Worm (Caenorhabditis elegans) whole organism, L1 larva: Measurements from ENCODE around the gene egas-3.

ENCODE experiments used
- C04F5.9 ChIP-seq: sonication (generic microtip); optimal IDR thresholded peaks from 2 replicates; lab custom pipeline; 2016; ENCODE audit warnings: missing genetic modification characterization, missing compliant biosample characterization
- C16A3.4 ChIP-seq: fragments of 150-350 bp; optimal IDR thresholded peaks from 2 replicates; lab custom pipeline; 2014; ENCODE audit warnings: missing biosample characterization, missing genetic modification characterization
- C34B4.2 ChIP-seq: sonication (generic microtip); optimal IDR thresholded peaks from 2 replicates; lab custom pipeline; 2017; ENCODE audit warnings: mild to moderate bottlenecking, missing genetic modification characterization, missing compliant biosample characterization
- Y116A8C.19 ChIP-seq: sonication (generic microtip); optimal IDR thresholded peaks from 2 replicates; lab custom pipeline; 2016; ENCODE audit warnings: missing compliant biosample characterization, missing genetic modification characterization, borderline replicate concordance
- aha-1 ChIP-seq: fragments of 150-350 bp; optimal IDR thresholded peaks from 2 replicates; lab custom pipeline; 2014; ENCODE audit warnings: missing biosample characterization, missing genetic modification characterization
- aly-2 ChIP-seq: fragments of 150-350 bp; optimal IDR thresholded peaks from 2 replicates; lab custom pipeline; 2014; ENCODE audit warnings: missing biosample characterization, missing genetic modification characterization
- ceh-63 ChIP-seq: fragments of 200-800 bp; sonication (Bioruptor generic); optimal IDR thresholded peaks from 2 replicates; lab custom pipeline; 2018; ENCODE audit warnings: mild to moderate bottlenecking, missing genetic modification characterization, missing compliant biosample characterization
- ceh-8 ChIP-seq: fragments of 200-800 bp; sonication (Bioruptor generic); optimal IDR thresholded peaks from 2 replicates; lab custom pipeline; 2018; ENCODE audit warnings: mild to moderate bottlenecking, missing genetic modification characterization, moderate library complexity, missing compliant biosample characterization
- ces-1 ChIP-seq: fragments of 150-350 bp; optimal IDR thresholded peaks from 2 replicates; lab custom pipeline; 2014; ENCODE audit warnings: missing biosample characterization, missing genetic modification reagents, missing genetic modification characterization
- dsc-1 ChIP-seq: sonication (generic microtip); optimal IDR thresholded peaks from 2 replicates; lab custom pipeline; 2016; ENCODE audit warnings: mild to moderate bottlenecking, missing genetic modification characterization, missing compliant biosample characterization
- efl-3 ChIP-seq: fragments of 200-800 bp; sonication (Bioruptor generic); optimal IDR thresholded peaks from 2 replicates; lab custom pipeline; 2018; ENCODE audit warnings: mild to moderate bottlenecking, missing genetic modification characterization, missing compliant biosample characterization
- egl-13 ChIP-seq: sonication (generic microtip); optimal IDR thresholded peaks from 2 replicates; lab custom pipeline; 2016; ENCODE audit warnings: missing genotype, missing genetic modification reagents, missing genetic modification characterization, missing compliant biosample characterization
- egl-27 ChIP-seq, 2 experiments: fragments of 150-350 bp in 1 of 2; sonication (generic microtip); optimal IDR thresholded peaks; 3 replicates each; lab custom pipeline; 2017 to 2018; ENCODE audit warnings: missing biosample characterization in 2 of 2, missing genetic modification characterization in 2 of 2, missing genetic modification reagents in 2 of 2
- fkh-8 ChIP-seq: sonication (generic microtip); optimal IDR thresholded peaks from 2 replicates; lab custom pipeline; 2016; ENCODE audit warnings: mild to moderate bottlenecking, missing genetic modification characterization, missing compliant biosample characterization
- hlh-17 ChIP-seq: fragments of 200-800 bp; sonication (Bioruptor generic); optimal IDR thresholded peaks from 2 replicates; lab custom pipeline; 2018; ENCODE audit warnings: missing genetic modification characterization, mild to moderate bottlenecking, missing compliant biosample characterization, moderate library complexity, borderline replicate concordance
- hlh-4 ChIP-seq: sonication (generic microtip); optimal IDR thresholded peaks from 2 replicates; lab custom pipeline; 2016; ENCODE audit warnings: mild to moderate bottlenecking, missing genetic modification characterization, missing compliant biosample characterization
- isw-1 ChIP-seq: fragments of 200-800 bp; sonication (Bioruptor generic); IDR thresholded peaks from 2 replicates; pipeline ENCODE4 v1.3.6; 2022; ENCODE audit warnings: missing genetic modification characterization, missing compliant biosample characterization
- lin-14 ChIP-seq: fragments of 200-800 bp; sonication (Bioruptor generic); optimal IDR thresholded peaks from 2 replicates; lab custom pipeline; 2018; ENCODE audit warnings: mild to moderate bottlenecking, missing genetic modification characterization, moderate library complexity, missing compliant biosample characterization
- lin-15B ChIP-seq: fragments of 150-350 bp; sonication (generic microtip); optimal IDR thresholded peaks from 3 replicates; lab custom pipeline; 2014; ENCODE audit warnings: missing biosample characterization, missing genetic modification characterization
- lin-35 ChIP-seq, 2 experiments: fragments of 150-350 bp; optimal IDR thresholded peaks; 2 replicates each; lab custom pipeline; 2014; ENCODE audit warnings: missing biosample characterization in 2 of 2, missing genetic modification characterization in 2 of 2, missing genetic modification reagents in 2 of 2
- lin-39 ChIP-seq: fragments of 150-350 bp; optimal IDR thresholded peaks from 2 replicates; lab custom pipeline; 2014; ENCODE audit warnings: missing biosample characterization, missing genetic modification reagents, missing genetic modification characterization
- mab-9 ChIP-seq: fragments of 200-800 bp; sonication (Bioruptor generic); IDR thresholded peaks from 2 replicates; pipeline ENCODE4 v1.3.6; 2022; ENCODE audit warnings: missing genetic modification reagents, missing genetic modification characterization, missing compliant biosample characterization
- mef-2 ChIP-seq: fragments of 150-350 bp; optimal IDR thresholded peaks from 2 replicates; lab custom pipeline; 2014; ENCODE audit warnings: missing biosample characterization, missing genetic modification characterization
- mep-1 ChIP-seq: fragments of 150-350 bp; optimal IDR thresholded peaks from 2 replicates; lab custom pipeline; 2014; ENCODE audit warnings: missing biosample characterization, missing genetic modification characterization
- nhr-12 ChIP-seq: sonication (generic microtip); optimal IDR thresholded peaks from 2 replicates; lab custom pipeline; 2017; ENCODE audit warnings: missing biosample characterization, missing genetic modification characterization
- nhr-19 ChIP-seq: fragments of 200-800 bp; sonication (Bioruptor generic); conservative IDR thresholded peaks from 2 replicates; pipeline ENCODE4 v1.3.6; 2022; ENCODE audit warnings: missing genetic modification characterization, missing compliant biosample characterization
- nhr-28 ChIP-seq: fragments of 150-350 bp; optimal IDR thresholded peaks from 2 replicates; lab custom pipeline; 2014; ENCODE audit warnings: missing biosample characterization, missing genetic modification characterization
- nhr-47 ChIP-seq: sonication (generic microtip); optimal IDR thresholded peaks from 2 replicates; lab custom pipeline; 2016; ENCODE audit warnings: mild to moderate bottlenecking, missing genetic modification characterization, moderate library complexity, missing compliant biosample characterization
- nhr-85 ChIP-seq: sonication (generic microtip); peaks from one replicate; lab custom pipeline; 2016; ENCODE audit warnings: missing genetic modification characterization, inconsistent platforms, missing compliant biosample characterization
- pax-3 ChIP-seq: fragments of 200-800 bp; sonication (Bioruptor generic); optimal IDR thresholded peaks from 2 replicates; lab custom pipeline; 2018; ENCODE audit warnings: mild to moderate bottlenecking, missing genetic modification characterization, moderate library complexity, missing compliant biosample characterization
- rnt-1 ChIP-seq: sonication (generic microtip); optimal IDR thresholded peaks from 2 replicates; lab custom pipeline; 2016; ENCODE audit warnings: mild to moderate bottlenecking, missing genetic modification characterization, moderate library complexity, missing compliant biosample characterization
- snu-23 ChIP-seq: sonication (generic microtip); optimal IDR thresholded peaks from 2 replicates; lab custom pipeline; 2016; ENCODE audit warnings: missing genetic modification characterization, missing compliant biosample characterization
- sox-4 ChIP-seq: sonication (generic microtip); optimal IDR thresholded peaks from 2 replicates; lab custom pipeline; 2016; ENCODE audit warnings: missing genetic modification characterization, missing compliant biosample characterization
- sup-37 ChIP-seq: fragments of 200-800 bp; sonication (Bioruptor generic); optimal IDR thresholded peaks from 2 replicates; lab custom pipeline; 2018; ENCODE audit warnings: mild to moderate bottlenecking, missing genetic modification characterization, missing compliant biosample characterization
- swsn-7 ChIP-seq: sonication (generic microtip); optimal IDR thresholded peaks from 2 replicates; lab custom pipeline; 2016; ENCODE audit warnings: missing genetic modification characterization, missing compliant biosample characterization
- tlp-1 ChIP-seq: fragments of 150-350 bp; optimal IDR thresholded peaks from 2 replicates; lab custom pipeline; 2014; ENCODE audit warnings: missing biosample characterization, missing genetic modification characterization
- unc-130 ChIP-seq: fragments of 150-350 bp; optimal IDR thresholded peaks from 2 replicates; lab custom pipeline; 2017; ENCODE audit warnings: missing biosample characterization, missing genetic modification characterization, inconsistent platforms
- vab-15 ChIP-seq: sonication (generic microtip); optimal IDR thresholded peaks from 2 replicates; lab custom pipeline; 2017; ENCODE audit warnings: missing genotype, mild to moderate bottlenecking, missing genetic modification characterization, missing compliant biosample characterization
- xbp-1 ChIP-seq: sonication (generic microtip); optimal IDR thresholded peaks from 2 replicates; lab custom pipeline; 2016; ENCODE audit warnings: missing genetic modification characterization, missing compliant biosample characterization
- zip-4 ChIP-seq: fragments of 200-800 bp; sonication (Bioruptor generic); optimal IDR thresholded peaks from 2 replicates; lab custom pipeline; 2018; ENCODE audit warnings: mild to moderate bottlenecking, missing genetic modification characterization, moderate library complexity, missing compliant biosample characterization
- ztf-4 ChIP-seq: fragments of 150-350 bp; optimal IDR thresholded peaks from 2 replicates; lab custom pipeline; 2014; ENCODE audit warnings: missing biosample characterization, missing genetic modification characterization

egas-3 gene

DNA sequence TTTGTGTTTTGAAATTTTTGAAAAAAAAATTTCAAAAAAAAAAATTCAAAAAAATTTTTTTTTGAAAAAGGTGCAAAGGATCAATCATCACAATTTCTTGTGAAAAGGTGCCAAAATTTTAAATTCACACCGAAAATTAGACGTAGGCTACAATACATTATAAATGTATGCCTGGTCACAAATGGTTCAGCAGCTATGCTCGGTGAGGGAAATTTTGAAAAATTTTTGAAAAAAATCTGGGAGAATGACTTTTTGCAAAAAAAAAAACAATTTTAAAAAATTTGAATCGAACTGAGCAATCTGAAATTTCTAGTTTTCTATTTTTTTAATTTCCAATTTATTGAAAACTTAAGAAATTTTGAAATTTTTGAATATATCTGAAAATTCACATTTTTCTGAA lies at the start of gene egas-3:
egas-3 (minus strand) TSS at position 101 of the 400 bp plus-strand sequence.
- TF ChIP-seq mab-9 (GFP tag; lab: Robert Waterston, UW) (no peak), nhr-28 (tag; lab: Kevin White, UChicago) (no peak), aha-1 (tag; lab: Kevin White, UChicago) (no peak), mep-1 (tag; lab: Kevin White, UChicago) (no peak), zip-4 (GFP tag; lab: Kevin White, UChicago) (no peak), swsn-7 (tag; lab: Kevin White, UChicago) (no peak)
- TF ChIP-seq, all 84 proteins: peak for 0

DNA sequence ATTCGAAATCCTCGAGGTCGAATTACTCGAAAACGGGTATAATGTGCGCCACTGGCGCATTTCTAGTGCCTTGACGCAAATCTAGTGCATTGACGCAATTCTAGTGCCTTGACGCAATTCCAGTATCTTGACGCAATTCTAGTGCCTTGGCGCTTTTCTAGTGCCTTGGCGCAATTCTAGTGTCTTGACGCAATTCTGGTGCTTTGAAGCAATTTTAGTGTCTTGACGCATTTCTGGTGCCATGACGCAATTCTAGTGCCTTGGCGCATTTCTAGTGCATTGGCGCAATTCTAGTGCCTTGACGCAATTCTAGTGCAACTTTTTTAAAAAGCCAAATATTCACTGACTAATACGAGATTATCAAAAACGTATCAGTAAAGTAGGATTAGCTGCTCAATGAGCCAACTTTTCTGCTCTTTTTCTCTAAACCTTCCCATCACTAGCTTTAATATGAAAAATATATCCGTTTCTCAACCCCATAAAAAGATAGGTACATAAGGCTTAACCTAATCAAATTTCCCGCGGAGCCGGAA lies 48.4 kb upstream of the egas-3 start, which contains the start of gene Y69H2.17:
Y69H2.17 (plus strand) TSS at position 483 of the 533 bp plus-strand sequence.
- TF ChIP-seq mef-2 (tag; lab: Kevin White, UChicago), result no peak
- no peak for TF ChIP-seq isw-1
- peak; percentile 64 for TF ChIP-seq nhr-47 (tag; lab: Kevin White, UChicago)
- no peak for TF ChIP-seq hlh-17 (GFP tag; lab: Kevin White, UChicago)
- no peak for TF ChIP-seq unc-130 (tag; lab: Kevin White, UChicago)
- no peak for TF ChIP-seq nhr-12 (tag; lab: Kevin White, UChicago)
- TF ChIP-seq dsc-1, result peak; percentile 80
- no peak for TF ChIP-seq zip-4 (GFP tag; lab: Kevin White, UChicago)
- peak; percentile 12 for TF ChIP-seq sox-4 (tag; lab: Kevin White, UChicago)
- TF ChIP-seq hlh-4 (tag; lab: Kevin White, UChicago), result no peak
- TF ChIP-seq lin-15B (tag; lab: Kevin White, UChicago), result no peak
- peak; percentile 63 for TF ChIP-seq fkh-8 (tag; lab: Kevin White, UChicago)
- no peak for TF ChIP-seq aly-2
- TF ChIP-seq snu-23 (GFP tag; lab: Kevin White, UChicago), result no peak
- TF ChIP-seq mab-9 (GFP tag; lab: Robert Waterston, UW), result no peak
- no peak for TF ChIP-seq nhr-19 (GFP tag; lab: Robert Waterston, UW)
- TF ChIP-seq xbp-1 (tag; lab: Kevin White, UChicago), result no peak
- TF ChIP-seq sup-37 (GFP tag; lab: Kevin White, UChicago), result no peak
- TF ChIP-seq nhr-28 (tag; lab: Kevin White, UChicago), result no peak
- TF ChIP-seq C04F5.9 (tag; lab: Kevin White, UChicago), result no peak
- no peak for TF ChIP-seq ces-1 (GFP tag; lab: Kevin White, UChicago)
- TF ChIP-seq Y116A8C.19 (tag; lab: Kevin White, UChicago), result no peak
- TF ChIP-seq pax-3 (tag; lab: Kevin White, UChicago), result peak; percentile 54
- no peak for TF ChIP-seq ceh-8 (GFP tag; lab: Kevin White, UChicago)
- no peak for TF ChIP-seq efl-3
- no peak for TF ChIP-seq tlp-1 (tag; lab: Kevin White, UChicago)
- TF ChIP-seq ztf-4 (tag; lab: Kevin White, UChicago), result no peak
- no peak for TF ChIP-seq egl-27 (tag; optimal IDR thresholded peaks at IDR 0.05; lab: Kevin White, UChicago)
- no peak for TF ChIP-seq ceh-63 (GFP tag; lab: Kevin White, UChicago)
- no peak for TF ChIP-seq C16A3.4 (tag; lab: Kevin White, UChicago)
- no peak for TF ChIP-seq C34B4.2 (tag; lab: Kevin White, UChicago)
- no peak for TF ChIP-seq lin-39 (tag; lab: Kevin White, UChicago)
- TF ChIP-seq lin-35 (GFP tag; optimal IDR thresholded peaks at IDR 0.05; lab: Kevin White, UChicago), result no peak
- TF ChIP-seq egl-13, result peak; percentile 7
- TF ChIP-seq vab-15, result no peak
- no peak for TF ChIP-seq lin-14 (GFP tag; lab: Kevin White, UChicago)
- TF ChIP-seq nhr-85, result no peak
- no peak for TF ChIP-seq rnt-1 (tag; lab: Kevin White, UChicago)
- TF ChIP-seq aha-1 (tag; lab: Kevin White, UChicago), result no peak
